Worm (Caenorhabditis elegans) whole organism, L1 larva: Measurements from ENCODE around the gene C39E6.2.

Source experiments
- C04F5.9 ChIP-seq: sonication (generic microtip); optimal IDR thresholded peaks from 2 replicates; lab custom pipeline; 2016; ENCODE audit warnings: missing genetic modification characterization, missing compliant biosample characterization
- C34B4.2 ChIP-seq: sonication (generic microtip); optimal IDR thresholded peaks from 2 replicates; lab custom pipeline; 2017; ENCODE audit warnings: mild to moderate bottlenecking, missing genetic modification characterization, missing compliant biosample characterization
- aha-1 ChIP-seq: fragments of 150-350 bp; optimal IDR thresholded peaks from 2 replicates; lab custom pipeline; 2014; ENCODE audit warnings: missing biosample characterization, missing genetic modification characterization
- alr-1 ChIP-seq: fragments of 200-800 bp; sonication (Bioruptor generic); optimal IDR thresholded peaks from 2 replicates; lab custom pipeline; 2018; ENCODE audit warnings: borderline replicate concordance, mild to moderate bottlenecking, missing genetic modification characterization, missing compliant biosample characterization
- ama-1 ChIP-seq: fragments of 150-350 bp; optimal IDR thresholded peaks from 2 replicates; lab custom pipeline; 2014
- blmp-1 ChIP-seq: fragments of 150-350 bp; optimal IDR thresholded peaks from 2 replicates; lab custom pipeline; 2014; ENCODE audit warnings: missing biosample characterization, missing genetic modification characterization
- ceh-63 ChIP-seq: fragments of 200-800 bp; sonication (Bioruptor generic); optimal IDR thresholded peaks from 2 replicates; lab custom pipeline; 2018; ENCODE audit warnings: mild to moderate bottlenecking, missing genetic modification characterization, missing compliant biosample characterization
- ceh-8 ChIP-seq: fragments of 200-800 bp; sonication (Bioruptor generic); optimal IDR thresholded peaks from 2 replicates; lab custom pipeline; 2018; ENCODE audit warnings: mild to moderate bottlenecking, missing genetic modification characterization, moderate library complexity, missing compliant biosample characterization
- ceh-88 ChIP-seq: fragments of 200-800 bp; sonication (Bioruptor generic); IDR thresholded peaks from 2 replicates; pipeline ENCODE4 v1.3.6; 2022; ENCODE audit warnings: missing genetic modification characterization, missing compliant biosample characterization
- ceh-90 ChIP-seq: sonication (generic microtip); optimal IDR thresholded peaks from 2 replicates; lab custom pipeline; 2016; ENCODE audit warnings: missing genetic modification characterization, missing compliant biosample characterization
- dsc-1 ChIP-seq: sonication (generic microtip); optimal IDR thresholded peaks from 2 replicates; lab custom pipeline; 2016; ENCODE audit warnings: mild to moderate bottlenecking, missing genetic modification characterization, missing compliant biosample characterization
- efl-1 ChIP-seq, 4 experiments: fragments of 150-350 bp; optimal IDR thresholded peaks in 3 of 4; peaks in 1 of 4; 1 replicate in 1 of 4; 2 replicates in 3 of 4; lab custom pipeline; 2014; ENCODE audit warnings: missing biosample characterization in 2 of 4, missing genetic modification characterization in 2 of 4, missing genetic modification reagents in 2 of 4
- egl-13 ChIP-seq: sonication (generic microtip); optimal IDR thresholded peaks from 2 replicates; lab custom pipeline; 2016; ENCODE audit warnings: missing genotype, missing genetic modification reagents, missing genetic modification characterization, missing compliant biosample characterization
- elt-3 ChIP-seq, 6 experiments: fragments of 150-350 bp in 1 of 6; sonication (generic microtip); optimal IDR thresholded peaks; 2 replicates each; lab custom pipeline; 2017 to 2018; ENCODE audit warnings: missing biosample characterization in 6 of 6, missing genetic modification characterization in 6 of 6, inconsistent platforms in 1 of 6
- fkh-10 ChIP-seq: sonication (generic microtip); optimal IDR thresholded peaks from 2 replicates; lab custom pipeline; 2017; ENCODE audit warnings: missing biosample characterization, missing genetic modification reagents, missing genetic modification characterization
- fkh-4 ChIP-seq: sonication (generic microtip); optimal IDR thresholded peaks from 2 replicates; lab custom pipeline; 2016; ENCODE audit warnings: missing compliant biosample characterization, missing genetic modification characterization, borderline replicate concordance
- grh-1 ChIP-seq: fragments of 200-800 bp; sonication (Bioruptor generic); IDR thresholded peaks from 2 replicates; pipeline ENCODE4 v1.3.6; 2022; ENCODE audit warnings: missing genetic modification reagents, missing genetic modification characterization, missing compliant biosample characterization
- hlh-17 ChIP-seq: fragments of 200-800 bp; sonication (Bioruptor generic); optimal IDR thresholded peaks from 2 replicates; lab custom pipeline; 2018; ENCODE audit warnings: missing genetic modification characterization, mild to moderate bottlenecking, missing compliant biosample characterization, moderate library complexity, borderline replicate concordance
- hpl-2 ChIP-seq: fragments of 150-350 bp; optimal IDR thresholded peaks from 2 replicates; lab custom pipeline; 2014; ENCODE audit warnings: missing biosample characterization, missing genetic modification reagents, missing genetic modification characterization
- isw-1 ChIP-seq: fragments of 200-800 bp; sonication (Bioruptor generic); IDR thresholded peaks from 2 replicates; pipeline ENCODE4 v1.3.6; 2022; ENCODE audit warnings: missing genetic modification characterization, missing compliant biosample characterization
- lin-13 ChIP-seq: fragments of 150-350 bp; optimal IDR thresholded peaks from 2 replicates; lab custom pipeline; 2014; ENCODE audit warnings: missing biosample characterization, missing genetic modification reagents, missing genetic modification characterization
- lin-14 ChIP-seq: fragments of 200-800 bp; sonication (Bioruptor generic); optimal IDR thresholded peaks from 2 replicates; lab custom pipeline; 2018; ENCODE audit warnings: mild to moderate bottlenecking, missing genetic modification characterization, moderate library complexity, missing compliant biosample characterization
- lin-35 ChIP-seq, 2 experiments: fragments of 150-350 bp; optimal IDR thresholded peaks; 2 replicates each; lab custom pipeline; 2014; ENCODE audit warnings: missing biosample characterization in 2 of 2, missing genetic modification characterization in 2 of 2, missing genetic modification reagents in 2 of 2
- lin-39 ChIP-seq: fragments of 150-350 bp; optimal IDR thresholded peaks from 2 replicates; lab custom pipeline; 2014; ENCODE audit warnings: missing biosample characterization, missing genetic modification reagents, missing genetic modification characterization
- lsy-2 ChIP-seq, 2 experiments: fragments of 150-350 bp; optimal IDR thresholded peaks; 2 replicates each; lab custom pipeline; 2014; ENCODE audit warnings: missing biosample characterization in 2 of 2, missing genetic modification characterization in 2 of 2
- mef-2 ChIP-seq: fragments of 150-350 bp; optimal IDR thresholded peaks from 2 replicates; lab custom pipeline; 2014; ENCODE audit warnings: missing biosample characterization, missing genetic modification characterization
- mep-1 ChIP-seq: fragments of 150-350 bp; optimal IDR thresholded peaks from 2 replicates; lab custom pipeline; 2014; ENCODE audit warnings: missing biosample characterization, missing genetic modification characterization
- nhr-12 ChIP-seq: sonication (generic microtip); optimal IDR thresholded peaks from 2 replicates; lab custom pipeline; 2017; ENCODE audit warnings: missing biosample characterization, missing genetic modification characterization
- nhr-20 ChIP-seq: sonication (generic microtip); optimal IDR thresholded peaks from 2 replicates; lab custom pipeline; 2016; ENCODE audit warnings: mild to moderate bottlenecking, missing genetic modification characterization, missing compliant biosample characterization
- nhr-237 ChIP-seq: fragments of 150-350 bp; optimal IDR thresholded peaks from 2 replicates; lab custom pipeline; 2014; ENCODE audit warnings: missing biosample characterization, missing genetic modification characterization
- nhr-28 ChIP-seq: fragments of 150-350 bp; optimal IDR thresholded peaks from 2 replicates; lab custom pipeline; 2014; ENCODE audit warnings: missing biosample characterization, missing genetic modification characterization
- nhr-47 ChIP-seq: sonication (generic microtip); optimal IDR thresholded peaks from 2 replicates; lab custom pipeline; 2016; ENCODE audit warnings: mild to moderate bottlenecking, missing genetic modification characterization, moderate library complexity, missing compliant biosample characterization
- nhr-71 ChIP-seq: sonication (generic microtip); optimal IDR thresholded peaks from 2 replicates; lab custom pipeline; 2016; ENCODE audit warnings: mild to moderate bottlenecking, missing genetic modification characterization, moderate library complexity, missing compliant biosample characterization
- nhr-76 ChIP-seq: sonication (generic microtip); optimal IDR thresholded peaks from 2 replicates; lab custom pipeline; 2017; ENCODE audit warnings: missing biosample characterization, missing genetic modification characterization
- nhr-85 ChIP-seq: sonication (generic microtip); peaks from one replicate; lab custom pipeline; 2016; ENCODE audit warnings: missing genetic modification characterization, inconsistent platforms, missing compliant biosample characterization
- pag-3 ChIP-seq: sonication (generic microtip); optimal IDR thresholded peaks from 2 replicates; lab custom pipeline; 2017; ENCODE audit warnings: missing genetic modification characterization, mild to moderate bottlenecking, missing compliant biosample characterization, antibody characterized with exemption, borderline replicate concordance; ENCODE audit not compliant: insufficient read depth
- pqm-1 ChIP-seq: sonication (generic microtip); optimal IDR thresholded peaks from 3 replicates; lab custom pipeline; 2017; ENCODE audit warnings: missing biosample characterization, missing genetic modification characterization
- skn-1 ChIP-seq: fragments of 150-350 bp; optimal IDR thresholded peaks from 2 replicates; lab custom pipeline; 2014; ENCODE audit warnings: missing biosample characterization, missing genetic modification characterization
- snpc-4 ChIP-seq: fragments of 150-350 bp; optimal IDR thresholded peaks from 2 replicates; lab custom pipeline; 2014; ENCODE audit warnings: missing biosample characterization, missing genetic modification characterization
- snu-23 ChIP-seq: sonication (generic microtip); optimal IDR thresholded peaks from 2 replicates; lab custom pipeline; 2016; ENCODE audit warnings: missing genetic modification characterization, missing compliant biosample characterization
- tlp-1 ChIP-seq: fragments of 150-350 bp; optimal IDR thresholded peaks from 2 replicates; lab custom pipeline; 2014; ENCODE audit warnings: missing biosample characterization, missing genetic modification characterization
- unc-130 ChIP-seq: fragments of 150-350 bp; optimal IDR thresholded peaks from 2 replicates; lab custom pipeline; 2017; ENCODE audit warnings: missing biosample characterization, missing genetic modification characterization, inconsistent platforms
- unc-62 ChIP-seq: fragments of 150-350 bp; optimal IDR thresholded peaks from 2 replicates; lab custom pipeline; 2014; ENCODE audit warnings: missing biosample characterization, missing genetic modification reagents, missing genetic modification characterization
- unc-86 ChIP-seq: sonication (generic microtip); optimal IDR thresholded peaks from 2 replicates; lab custom pipeline; 2016; ENCODE audit warnings: missing genetic modification characterization, missing compliant biosample characterization
- unc-98 ChIP-seq: fragments of 200-800 bp; sonication (Bioruptor generic); IDR thresholded peaks from 2 replicates; pipeline ENCODE4 v1.3.6; 2022; ENCODE audit warnings: missing genetic modification characterization, missing compliant biosample characterization
- vab-15 ChIP-seq: sonication (generic microtip); optimal IDR thresholded peaks from 2 replicates; lab custom pipeline; 2017; ENCODE audit warnings: missing genotype, mild to moderate bottlenecking, missing genetic modification characterization, missing compliant biosample characterization
- xbp-1 ChIP-seq: sonication (generic microtip); optimal IDR thresholded peaks from 2 replicates; lab custom pipeline; 2016; ENCODE audit warnings: missing genetic modification characterization, missing compliant biosample characterization

The C39E6.2 gene

ce11 chrX:4787525-4787924 is 32.6 kb upstream of the C39E6.2 start:
- TF ChIP-seq ceh-88 (GFP tag; lab: Robert Waterston, UW) (no peak), efl-1 (optimal IDR thresholded peaks at IDR 0.05; lab: Kevin White, UChicago) (no peak), efl-1 (GFP tag; optimal IDR thresholded peaks at IDR 0.05 in 1 of 2; lab: Kevin White, UChicago) (peak in 1 of 2 experiments; percentile 26), ceh-63 (GFP tag; lab: Kevin White, UChicago) (no peak), lin-14 (GFP tag; lab: Kevin White, UChicago) (peak; percentile 48)

- TF ChIP-seq vab-15, result no peak
- peak; percentile 61 for TF ChIP-seq lin-14 (GFP tag; lab: Kevin White, UChicago)
Measured at ce11 chrX:4784776-4785175, 29.9 kb upstream of the C39E6.2 start.

ce11 chrX:4783117-4783775 is 28.3 kb upstream of the C39E6.2 start, which contains the start of gene F43C9.2:
Gene F43C9.2, plus strand, starts transcription at chrX:4783613.
- no peak for TF ChIP-seq grh-1 (GFP tag; lab: Robert Waterston, UW)
- no peak for TF ChIP-seq mef-2 (tag; lab: Kevin White, UChicago)
- TF ChIP-seq C04F5.9 (tag; lab: Kevin White, UChicago), result no peak
- TF ChIP-seq ceh-8 (GFP tag; lab: Kevin White, UChicago), result no peak
- peak in 1 of 2 experiments; percentile 47 for TF ChIP-seq lin-35 (GFP tag; optimal IDR thresholded peaks at IDR 0.05; lab: Kevin White, UChicago)
- no peak for TF ChIP-seq dsc-1 (tag; lab: Kevin White, UChicago)
- peak; percentile 79 for TF ChIP-seq nhr-85 (tag; lab: Kevin White, UChicago)
- peak; percentile 46 for TF ChIP-seq mep-1 (tag; lab: Kevin White, UChicago)
- no peak for TF ChIP-seq fkh-4 (tag; lab: Kevin White, UChicago)
- no peak for TF ChIP-seq aha-1 (tag; lab: Kevin White, UChicago)
- TF ChIP-seq C34B4.2 (tag; lab: Kevin White, UChicago), result no peak
- TF ChIP-seq ceh-90 (tag; lab: Kevin White, UChicago), result no peak
- TF ChIP-seq nhr-47 (tag; lab: Kevin White, UChicago), result no peak
- TF ChIP-seq alr-1 (tag; lab: Kevin White, UChicago), result no peak
- TF ChIP-seq fkh-10, result no peak
- TF ChIP-seq pag-3 (tag; lab: Kevin White, UChicago), result no peak
- peak; percentile 27 for TF ChIP-seq blmp-1 (tag; lab: Kevin White, UChicago)
- TF ChIP-seq lin-14 (GFP tag; lab: Kevin White, UChicago), result no peak
- no peak for TF ChIP-seq nhr-237 (tag; lab: Kevin White, UChicago)
- no peak for TF ChIP-seq lin-39 (tag; lab: Kevin White, UChicago)
- TF ChIP-seq hlh-17 (GFP tag; lab: Kevin White, UChicago), result no peak
- TF ChIP-seq unc-86, result no peak
- TF ChIP-seq isw-1 (GFP tag; lab: Robert Waterston, UW), result no peak
- TF ChIP-seq lin-13 (GFP tag; lab: Kevin White, UChicago), result no peak
- TF ChIP-seq nhr-71 (tag; lab: Kevin White, UChicago), result no peak
- TF ChIP-seq xbp-1, result no peak
- no peak for TF ChIP-seq lsy-2 (tag; optimal IDR thresholded peaks at IDR 0.05; lab: Kevin White, UChicago)
- TF ChIP-seq efl-1 (optimal IDR thresholded peaks at IDR 0.05; lab: Kevin White, UChicago), result no peak
- TF ChIP-seq efl-1 (GFP tag; optimal IDR thresholded peaks at IDR 0.05 in 1 of 2; lab: Kevin White, UChicago), result no peak
- TF ChIP-seq nhr-12, result no peak
- TF ChIP-seq unc-62, result no peak
- no peak for TF ChIP-seq nhr-28
- no peak for TF ChIP-seq unc-98
- no peak for TF ChIP-seq vab-15
- no peak for TF ChIP-seq hpl-2 (GFP tag; lab: Kevin White, UChicago)
- no peak for TF ChIP-seq snu-23 (GFP tag; lab: Kevin White, UChicago)
- peak; percentile 16 for TF ChIP-seq nhr-20
- TF ChIP-seq unc-130 (tag; lab: Kevin White, UChicago), result no peak
- TF ChIP-seq tlp-1 (tag; lab: Kevin White, UChicago), result no peak
- TF ChIP-seq nhr-76 (tag; lab: Kevin White, UChicago), result no peak
- no peak for TF ChIP-seq ceh-63 (GFP tag; lab: Kevin White, UChicago)
- TF ChIP-seq egl-13 (tag; lab: Kevin White, UChicago), result no peak
- no peak for TF ChIP-seq skn-1 (tag; lab: Kevin White, UChicago)
- TF ChIP-seq snpc-4 (tag; lab: Kevin White, UChicago), result no peak
- peak in 1 of 6 experiments; percentile 46 for TF ChIP-seq elt-3 (tag; optimal IDR thresholded peaks at IDR 0.05; lab: Kevin White, UChicago)
- TF ChIP-seq pqm-1 (tag; lab: Kevin White, UChicago), result no peak
- no peak for TF ChIP-seq ama-1 (lab: Kevin White, UChicago)
